Worm (Caenorhabditis elegans): ENCODE measurements around the gene ZC262.2.

The ZC262.2 gene

DNA sequence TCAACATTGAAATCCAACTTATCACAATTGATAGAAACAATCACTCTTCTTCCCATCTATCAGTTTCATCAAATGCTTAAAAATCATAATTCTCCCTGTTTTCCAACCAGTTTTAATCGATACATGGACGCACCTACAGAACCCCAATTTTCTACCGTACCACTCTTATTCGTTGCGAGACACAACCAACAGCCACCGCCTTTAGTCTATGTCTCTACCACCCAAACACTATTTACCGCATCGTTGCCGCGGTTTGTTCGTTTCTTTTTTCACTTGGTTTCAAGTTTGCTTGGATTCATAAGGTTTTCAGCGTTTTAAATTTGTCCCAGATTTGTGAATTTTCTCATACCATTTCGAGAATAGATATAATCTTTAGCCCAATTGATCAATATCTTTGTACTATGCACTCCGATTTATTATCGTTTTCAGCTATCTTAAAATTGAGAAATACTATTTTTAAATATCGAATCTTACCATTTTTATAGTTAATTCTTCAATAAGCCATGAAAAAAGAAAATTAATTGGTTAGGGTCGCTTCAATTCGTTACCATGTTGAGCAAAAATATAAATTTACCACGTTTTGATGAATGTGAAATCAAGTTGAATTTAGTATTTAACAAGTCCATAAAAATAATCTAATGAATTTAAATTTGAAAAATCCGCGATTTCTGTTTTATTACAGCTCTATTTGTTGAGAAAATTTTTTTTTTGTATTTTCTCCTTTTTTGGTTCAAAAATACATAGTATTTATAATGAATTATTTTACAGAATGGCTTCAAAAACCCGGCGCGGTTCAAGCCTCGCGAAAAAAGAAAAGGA lies 21.4 kb upstream of the ZC262.2 start, which contains the start of gene F10E9.3:
Gene F10E9.3, plus strand, starts transcription at position 769 of the 819 bp plus-strand sequence.
- TF ChIP-seq npax-4 (tag; optimal IDR thresholded peaks at IDR 0.05) (no peak), pha-4 (tag; optimal IDR thresholded peaks at IDR 0.05) (no peak), hlh-30 (tag; optimal IDR thresholded peaks at IDR 0.05; ENCODE audit: insufficient read depth) (no peak), ceh-19 (GFP tag; optimal IDR thresholded peaks at IDR 0.05) (no peak), nfya-1 (tag; optimal IDR thresholded peaks at IDR 0.05) (peak; percentile 53), ceh-14 (tag; optimal IDR thresholded peaks at IDR 0.05) (no peak)

DNA sequence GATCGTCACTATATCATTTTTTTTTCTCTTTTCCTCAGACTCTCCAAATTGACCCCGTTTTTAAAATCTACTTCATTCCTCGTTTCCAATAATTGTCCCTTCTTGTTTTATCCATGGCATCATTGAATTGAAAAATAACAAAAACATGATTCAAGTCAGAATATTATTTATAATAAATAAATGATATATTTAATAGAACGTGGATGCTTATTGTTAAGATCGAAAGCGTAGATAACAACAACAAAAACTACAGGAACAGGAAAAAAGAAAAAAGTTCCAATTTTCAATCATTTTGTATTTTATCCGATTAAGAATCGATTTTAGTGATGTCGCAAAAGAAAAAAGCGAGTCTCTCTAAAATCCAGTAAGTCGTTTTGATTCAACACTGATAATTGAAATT lies 19.5 kb upstream of the ZC262.2 start, which contains the start of gene F10E9.2:
Gene F10E9.2, plus strand, starts transcription at position 301 of the 400 bp plus-strand sequence.
- TF ChIP-seq ceh-6 (GFP tag; optimal IDR thresholded peaks at IDR 0.05) (no peak), dmd-4 (tag; optimal IDR thresholded peaks at IDR 0.05; ENCODE audit: borderline replicate concordance) (no peak), dve-1 (tag; optimal IDR thresholded peaks at IDR 0.05) (no peak), pqm-1 (tag; optimal IDR thresholded peaks at IDR 0.05) (no peak), ceh-2 (tag; optimal IDR thresholded peaks at IDR 0.05) (no peak), ceh-18 (tag; optimal IDR thresholded peaks at IDR 0.05) (no peak)

DNA sequence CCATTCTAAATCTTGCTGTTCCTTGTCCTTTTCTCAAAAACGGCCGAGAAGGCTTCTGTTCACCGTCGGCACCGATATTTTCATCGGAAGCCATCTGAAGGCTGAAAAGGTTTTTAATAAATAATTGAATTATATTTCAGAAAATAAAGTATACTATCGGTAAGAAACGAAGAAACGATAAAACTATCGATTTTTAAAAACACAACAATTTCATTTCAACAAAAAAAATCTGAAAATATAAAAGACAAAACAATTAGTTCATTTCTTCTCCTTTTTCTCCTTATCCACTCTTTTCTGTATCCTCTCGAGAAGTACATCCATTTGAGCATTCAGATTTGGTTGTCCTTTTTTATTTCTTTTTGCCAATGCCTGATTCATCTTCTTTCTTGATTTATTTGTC lies 13.4 kb upstream of the ZC262.2 start, which contains the start of gene sas-4:
Gene sas-4, minus strand, starts transcription at position 101 of the 400 bp plus-strand sequence.
- TF ChIP-seq madf-2 (tag; optimal IDR thresholded peaks at IDR 0.05) (no peak), unc-42 (tag; optimal IDR thresholded peaks at IDR 0.05) (no peak), F13H6.1 (tag; optimal IDR thresholded peaks at IDR 0.05) (no peak), eyg-1 (tag; optimal IDR thresholded peaks at IDR 0.05) (no peak), elt-2 (tag; optimal IDR thresholded peaks at IDR 0.05) (no peak), ttx-3 (tag; optimal IDR thresholded peaks at IDR 0.05) (no peak), nhr-11 (tag; optimal IDR thresholded peaks at IDR 0.05) (no peak), Y22D7AL.16 (tag; optimal IDR thresholded peaks at IDR 0.05) (no peak), ceh-45 (GFP tag; IDR thresholded peaks at IDR 0.05) (no peak), sdc-2 (tag; optimal IDR thresholded peaks at IDR 0.05) (no peak), lim-6 (tag; optimal IDR thresholded peaks at IDR 0.05) (no peak), elt-4 (tag; optimal IDR thresholded peaks at IDR 0.05) (no peak), tbx-7 (tag; optimal IDR thresholded peaks at IDR 0.05) (no peak), nhr-232 (tag; optimal IDR thresholded peaks at IDR 0.05) (no peak), gmeb-2 (tag; optimal IDR thresholded peaks at IDR 0.05) (no peak), npax-4 (tag; optimal IDR thresholded peaks at IDR 0.05) (no peak)

DNA sequence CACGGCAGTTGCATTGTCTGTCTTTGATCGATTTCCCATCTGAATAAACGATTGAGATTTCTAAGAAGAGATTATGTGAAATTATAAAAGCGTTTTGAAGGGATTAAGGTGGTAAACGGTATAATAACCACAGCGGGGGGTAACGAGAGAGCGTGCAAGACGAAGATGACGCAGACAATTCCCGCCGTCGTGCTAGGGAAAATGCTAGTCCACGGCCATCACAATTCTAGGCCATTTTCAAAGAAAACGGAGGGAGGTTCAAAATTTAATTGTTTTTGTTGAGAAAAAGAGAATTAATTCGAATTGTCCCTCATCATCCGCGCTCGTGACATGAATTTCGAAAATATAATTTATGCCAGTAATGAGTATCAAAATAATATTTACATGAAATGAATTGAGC lies 12.8 kb upstream of the ZC262.2 start, which contains the start of gene F10E9.11:
Gene F10E9.11, minus strand, starts transcription at position 161 of the 400 bp plus-strand sequence.
- TF ChIP-seq ets-4 (tag; optimal IDR thresholded peaks at IDR 0.05) (peak; percentile 94), ceh-9 (tag; optimal IDR thresholded peaks at IDR 0.05) (no peak), hlh-13 (GFP tag; optimal IDR thresholded peaks at IDR 0.05) (no peak), Y22D7AL.16 (tag; optimal IDR thresholded peaks at IDR 0.05) (no peak), npax-4 (tag; optimal IDR thresholded peaks at IDR 0.05) (no peak), madf-2 (tag; optimal IDR thresholded peaks at IDR 0.05) (no peak), tbx-7 (tag; optimal IDR thresholded peaks at IDR 0.05) (peak; percentile 93), ceh-45 (GFP tag; IDR thresholded peaks at IDR 0.05) (no peak), ttx-3 (tag; optimal IDR thresholded peaks at IDR 0.05) (peak; percentile 43), rnt-1 (tag; optimal IDR thresholded peaks at IDR 0.05) (peak; percentile 84), F13H6.1 (tag; optimal IDR thresholded peaks at IDR 0.05) (peak; percentile 79), pha-4 (tag; optimal IDR thresholded peaks at IDR 0.05) (no peak), elt-4 (tag; optimal IDR thresholded peaks at IDR 0.05) (no peak), ceh-48 (tag; optimal IDR thresholded peaks at IDR 0.05) (no peak), nfya-1 (tag; optimal IDR thresholded peaks at IDR 0.05) (peak; percentile 62), ceh-14 (tag; optimal IDR thresholded peaks at IDR 0.05) (peak; percentile 81), unc-42 (tag; optimal IDR thresholded peaks at IDR 0.05) (peak; percentile 69), ceh-18 (tag; optimal IDR thresholded peaks at IDR 0.05) (peak; percentile 50), fkh-6 (tag; optimal IDR thresholded peaks at IDR 0.05) (peak; percentile 56), ztf-16 (tag; optimal IDR thresholded peaks at IDR 0.05) (peak; percentile 39), tbx-2 (tag; optimal IDR thresholded peaks at IDR 0.05) (peak; percentile 93), hlh-15 (tag; optimal IDR thresholded peaks at IDR 0.05) (no peak), ceh-22 (tag; optimal IDR thresholded peaks at IDR 0.05) (no peak), unc-55 (GFP tag; optimal IDR thresholded peaks at IDR 0.05) (no peak), lim-6 (tag; optimal IDR thresholded peaks at IDR 0.05) (peak; percentile 79), pha-2 (tag; optimal IDR thresholded peaks at IDR 0.05) (peak; percentile 37), eyg-1 (tag; optimal IDR thresholded peaks at IDR 0.05) (peak; percentile 16), nhr-11 (tag; optimal IDR thresholded peaks at IDR 0.05) (no peak), nhr-232 (tag; optimal IDR thresholded peaks at IDR 0.05) (no peak), ceh-2 (tag; optimal IDR thresholded peaks at IDR 0.05) (peak; percentile 97), hlh-6 (tag; optimal IDR thresholded peaks at IDR 0.05) (peak; percentile 34), dmd-4 (tag; optimal IDR thresholded peaks at IDR 0.05; ENCODE audit: borderline replicate concordance) (peak; percentile 73), hlh-8 (tag; optimal IDR thresholded peaks at IDR 0.05) (peak; percentile 86), lin-11 (tag; optimal IDR thresholded peaks at IDR 0.05) (no peak)

Measured in whole organism, late embryonic.